Fruit fly (Drosophila melanogaster): ENCODE measurements around the gene CG43391.

Gene CG43391

DNA sequence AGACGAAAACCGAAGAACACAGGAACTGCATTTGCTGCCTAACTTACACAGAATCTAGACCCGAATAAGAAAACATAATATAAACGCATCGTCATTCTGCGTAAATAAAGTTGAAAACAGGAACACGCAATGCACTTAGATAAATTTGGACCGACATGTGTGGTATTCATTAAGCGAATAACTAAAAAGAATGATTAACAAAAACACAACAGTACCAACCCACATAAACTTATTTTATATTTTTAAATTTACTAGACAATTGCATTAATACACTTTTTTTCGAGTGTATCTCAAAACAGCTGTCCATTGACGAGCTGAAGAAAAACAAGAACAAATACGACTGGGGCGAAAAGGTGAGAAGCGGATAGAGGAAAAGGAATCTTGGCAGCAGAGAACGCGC lies 26.5 kb downstream of the CG43391 start (continued):
- TF ChIP-seq Dek (tag; optimal IDR thresholded peaks at IDR 0.05), result peak; percentile 36
- peak; percentile 66 for TF ChIP-seq pnt (GFP tag; optimal IDR thresholded peaks at IDR 0.05)
- no peak for TF ChIP-seq Dref (GFP tag; IDR thresholded peaks at IDR 0.05)
- peak; percentile 81 for TF ChIP-seq CG6689 (GFP tag; IDR thresholded peaks at IDR 0.05)
- TF ChIP-seq CG11696 (GFP tag; IDR thresholded peaks at IDR 0.05), result peak; percentile 67
- no peak for TF ChIP-seq Sin3A (optimal IDR thresholded peaks at IDR 0.05)
- TF ChIP-seq TFAM (GFP tag; optimal IDR thresholded peaks at IDR 0.05), result peak; percentile 46
- TF ChIP-seq CG14965 (GFP tag; optimal IDR thresholded peaks at IDR 0.05; ENCODE audit: borderline replicate concordance), result peak; percentile 46
- TF ChIP-seq unpg (GFP tag; optimal IDR thresholded peaks at IDR 0.05), result peak; percentile 86
- peak; percentile 56 for TF ChIP-seq tx (GFP tag; optimal IDR thresholded peaks at IDR 0.05)
- TF ChIP-seq schlank (tag; optimal IDR thresholded peaks at IDR 0.05), result no peak
- TF ChIP-seq ase (GFP tag; IDR thresholded peaks at IDR 0.05), result peak; percentile 68; the same call in 1 of the 3 replicates
- TF ChIP-seq CG8281 (tag; optimal IDR thresholded peaks at IDR 0.05), result peak; percentile 42
- TF ChIP-seq crol (GFP tag; IDR thresholded peaks at IDR 0.05), result no peak
- peak; percentile 89 for TF ChIP-seq ci (GFP tag; IDR thresholded peaks at IDR 0.05)
- TF ChIP-seq ato (GFP tag; IDR thresholded peaks at IDR 0.05; ENCODE audit: partially characterized antibody), result no peak
- no peak for TF ChIP-seq CG14860 (GFP tag; IDR thresholded peaks at IDR 0.05; ENCODE audit: partially characterized antibody)
- TF ChIP-seq CG10274 (GFP tag; optimal IDR thresholded peaks at IDR 0.05), result peak; percentile 31
- TF ChIP-seq CG34376 (GFP tag; optimal IDR thresholded peaks at IDR 0.05), result no peak
- TF ChIP-seq gsb (GFP tag; IDR thresholded peaks at IDR 0.05), result no peak
- TF ChIP-seq CG1647 (GFP tag; optimal IDR thresholded peaks at IDR 0.05), result peak; percentile 39
- TF ChIP-seq fd64A (GFP tag; optimal IDR thresholded peaks at IDR 0.05), result peak; percentile 74
- peak; percentile 79 for TF ChIP-seq H15 (GFP tag; IDR thresholded peaks at IDR 0.05)
- peak; percentile 79 for TF ChIP-seq pum (GFP tag; optimal IDR thresholded peaks at IDR 0.05)
- peak; percentile 20 for TF ChIP-seq mam (GFP tag; optimal IDR thresholded peaks at IDR 0.05)
- peak; percentile 74 for TF ChIP-seq CG10654 (GFP tag; optimal IDR thresholded peaks at IDR 0.05)
- TF ChIP-seq CG43689 (GFP tag; IDR thresholded peaks at IDR 0.05), result 0 out of 2 replicates have a peak, but pooled peaks have one; percentile 32
- peak; percentile 48 for TF ChIP-seq CG12299 (tag; optimal IDR thresholded peaks at IDR 0.05)
- TF ChIP-seq pan (optimal IDR thresholded peaks at IDR 0.05), result no peak
- peak in 1 of 2 experiments; percentile 76 for TF ChIP-seq pan (GFP tag; optimal IDR thresholded peaks at IDR 0.05 in 1 of 2, IDR thresholded peaks at IDR 0.05 in 1 of 2)
- peak; percentile 80 for TF ChIP-seq ken (GFP tag; IDR thresholded peaks at IDR 0.05)
- TF ChIP-seq sna (GFP tag; IDR thresholded peaks at IDR 0.05; ENCODE audit: partially characterized antibody), result no peak
- peak; percentile 79 for TF ChIP-seq row (GFP tag; IDR thresholded peaks at IDR 0.05)
- TF ChIP-seq CG11398 (GFP tag; optimal IDR thresholded peaks at IDR 0.05), result peak; percentile 45
- peak; percentile 88 for TF ChIP-seq CG8765 (GFP tag; IDR thresholded peaks at IDR 0.05)
- peak; percentile 60 for TF ChIP-seq Ada2b (GFP tag; IDR thresholded peaks at IDR 0.05)
- peak; percentile 83 to 90 for TF ChIP-seq chif (GFP tag; optimal IDR thresholded peaks at IDR 0.05)
- TF ChIP-seq CG30020 (tag; optimal IDR thresholded peaks at IDR 0.05), result peak; percentile 70
- peak; percentile 78 for TF ChIP-seq CG2875 (GFP tag; optimal IDR thresholded peaks at IDR 0.05)
- TF ChIP-seq CG12769 (tag; optimal IDR thresholded peaks at IDR 0.05), result peak; percentile 46
- 0 out of 2 replicates have a peak, but pooled peaks have one; percentile 9 for TF ChIP-seq MBD-R2 (GFP tag; IDR thresholded peaks at IDR 0.05)
- peak; percentile 85 for TF ChIP-seq CG1529 (GFP tag; optimal IDR thresholded peaks at IDR 0.05)
- TF ChIP-seq tap (tag; optimal IDR thresholded peaks at IDR 0.05), result peak; percentile 78
- peak; percentile 68 for TF ChIP-seq Atf-2 (GFP tag; optimal IDR thresholded peaks at IDR 0.05)
- peak; percentile 91 for TF ChIP-seq fd96Cb (tag; optimal IDR thresholded peaks at IDR 0.05)
- peak; percentile 66 for TF ChIP-seq ind (GFP tag; optimal IDR thresholded peaks at IDR 0.05)
- no peak for TF ChIP-seq Dp (GFP tag; optimal IDR thresholded peaks at IDR 0.05)
- peak; percentile 23 for TF ChIP-seq MESR4 (GFP tag; optimal IDR thresholded peaks at IDR 0.05)
- TF ChIP-seq Camta (GFP tag; optimal IDR thresholded peaks at IDR 0.05), result peak; percentile 82
- peak; percentile 49 for TF ChIP-seq BtbVII (GFP tag; optimal IDR thresholded peaks at IDR 0.05)
- TF ChIP-seq tna (GFP tag; IDR thresholded peaks at IDR 0.05; ENCODE audit: partially characterized antibody), result no peak
